Fruit fly (Drosophila melanogaster) whole organism, pupa: ENCODE results near the gene scyl.

ENCODE experiments used
- CG10348 ChIP-seq: fragments of 200-800 bp; sonication (Bioruptor generic); IDR thresholded peaks from 2 replicates; pipeline ENCODE4 v1.3.6; 2022; ENCODE audit warnings: missing biosample characterization, missing genetic modification characterization
- CG12605 ChIP-seq: fragments of 200-800 bp; sonication (Bioruptor generic); IDR thresholded peaks from 2 replicates; pipeline ENCODE4 v1.3.6; 2022; ENCODE audit warnings: missing biosample characterization, missing genetic modification characterization
- CG13204 ChIP-seq: fragments of 200-800 bp; sonication (Bioruptor generic); optimal IDR thresholded peaks from 2 replicates; lab custom pipeline; 2018; ENCODE audit warnings: missing biosample characterization, mild to moderate bottlenecking, missing genetic modification characterization, moderate library complexity
- CG15710 ChIP-seq: fragments of 200-800 bp; sonication (Bioruptor generic); optimal IDR thresholded peaks from 2 replicates; lab custom pipeline; 2018; ENCODE audit warnings: missing biosample characterization, mild to moderate bottlenecking, missing genetic modification characterization, moderate library complexity
- CG34367 ChIP-seq: fragments of 200-800 bp; sonication (Bioruptor generic); optimal IDR thresholded peaks from 2 replicates; lab custom pipeline; 2018; ENCODE audit warnings: missing biosample characterization, mild to moderate bottlenecking, missing genetic modification characterization
- CG4496 ChIP-seq: fragments of 200-800 bp; sonication (Bioruptor generic); IDR thresholded peaks from 3 replicates; pipeline ENCODE4 v1.3.6; 2022; ENCODE audit warnings: missing biosample characterization, missing genetic modification characterization
- CG8301 ChIP-seq: fragments of 200-800 bp; sonication (Bioruptor generic); optimal IDR thresholded peaks from 2 replicates; lab custom pipeline; 2018; ENCODE audit warnings: missing biosample characterization, mild to moderate bottlenecking, missing genetic modification characterization
- EcR ChIP-seq: fragments of 200-800 bp; sonication (Bioruptor generic); optimal IDR thresholded peaks from 3 replicates; lab custom pipeline; 2019; ENCODE audit warnings: missing biosample characterization, missing genetic modification characterization, mild to moderate bottlenecking, moderate library complexity, missing genetic modification reagents
- Pif1A ChIP-seq: fragments of 200-800 bp; sonication (Bioruptor generic); optimal IDR thresholded peaks from 3 replicates; lab custom pipeline; 2016; ENCODE audit warnings: missing biosample characterization, missing genetic modification characterization
- Pif1B ChIP-seq: fragments of 200-800 bp; sonication (Bioruptor generic); optimal IDR thresholded peaks from 3 replicates; lab custom pipeline; 2016; ENCODE audit warnings: missing biosample characterization, missing genetic modification characterization
- Snoo ChIP-seq: fragments of 200-800 bp; sonication (Bioruptor generic); optimal IDR thresholded peaks from 3 replicates; lab custom pipeline; 2017; ENCODE audit warnings: missing biosample characterization, mild to moderate bottlenecking, missing genetic modification characterization, inconsistent platforms
- fd96Ca ChIP-seq: fragments of 200-800 bp; sonication (Bioruptor generic); IDR thresholded peaks from 3 replicates; pipeline ENCODE4 v1.3.6; 2022; ENCODE audit warnings: missing biosample characterization, missing genetic modification characterization
- gl ChIP-seq: fragments of 200-800 bp; sonication (Bioruptor generic); optimal IDR thresholded peaks from 2 replicates; lab custom pipeline; 2018; ENCODE audit warnings: missing biosample characterization, mild to moderate bottlenecking, missing genetic modification characterization
- rn ChIP-seq: fragments of 200-800 bp; sonication (Bioruptor generic); IDR thresholded peaks from 2 replicates; pipeline ENCODE4 v1.3.6; 2022; ENCODE audit warnings: missing biosample characterization, missing genetic modification characterization

dm6 chr3L:11273444-11274141 lies 21.5 kb downstream of the scyl start:
- no peak for TF ChIP-seq CG10348 (GFP tag; lab: Robert Waterston, UW)
- no peak for TF ChIP-seq CG13204
- no peak for TF ChIP-seq CG12605 (GFP tag; lab: Robert Waterston, UW)
- TF ChIP-seq Pif1A: no peak
- TF ChIP-seq gl: no peak
- TF ChIP-seq Pif1B (GFP tag; lab: Kevin White, UChicago): no peak
- TF ChIP-seq CG34367 (tag; lab: Kevin White, UChicago): no peak
- TF ChIP-seq rn (GFP tag; lab: Robert Waterston, UW): no peak
- TF ChIP-seq CG8301 (tag; lab: Kevin White, UChicago): no peak
- no peak for TF ChIP-seq Snoo (tag; lab: Kevin White, UChicago)
- no peak for TF ChIP-seq fd96Ca (GFP tag; lab: Robert Waterston, UW)
- no peak for TF ChIP-seq CG4496 (GFP tag; lab: Robert Waterston, UW)
- no peak for TF ChIP-seq CG15710 (tag; lab: Kevin White, UChicago)
- no peak for TF ChIP-seq EcR (GFP tag; lab: Kevin White, UChicago)
